Worm (Caenorhabditis elegans) whole organism, young adult: ENCODE data around the gene T09F5.1.

Source experiments
- C06A6.2 ChIP-seq: fragments of 200-800 bp; sonication (Bioruptor generic); conservative IDR thresholded peaks from 2 replicates; pipeline ENCODE4 v1.3.6; 2022; ENCODE audit warnings: missing genetic modification characterization, missing compliant biosample characterization
- F23B12.7 ChIP-seq: sonication (generic microtip); optimal IDR thresholded peaks from 2 replicates; lab custom pipeline; 2017; ENCODE audit warnings: missing genetic modification characterization, mild to moderate bottlenecking, missing compliant biosample characterization, antibody characterized with exemption, moderate library complexity; ENCODE audit not compliant: insufficient read depth
- F33H1.4 ChIP-seq: fragments of 200-800 bp; sonication (Bioruptor generic); IDR thresholded peaks from 2 replicates; pipeline ENCODE4 v1.3.6; 2022; ENCODE audit warnings: missing genetic modification reagents, missing genetic modification characterization, missing compliant biosample characterization
- F37B4.10 ChIP-seq: fragments of 200-800 bp; sonication (Bioruptor generic); IDR thresholded peaks from 2 replicates; pipeline ENCODE4 v1.3.6; 2022; ENCODE audit warnings: missing genetic modification characterization, missing compliant biosample characterization
- F49E8.2 ChIP-seq: sonication (generic microtip); optimal IDR thresholded peaks from 3 replicates; lab custom pipeline; 2017; ENCODE audit warnings: missing genetic modification characterization, mild to moderate bottlenecking, missing compliant biosample characterization, antibody characterized with exemption, moderate library complexity; ENCODE audit not compliant: insufficient read depth
- F55B11.4 ChIP-seq: sonication (generic microtip); optimal IDR thresholded peaks from 2 replicates; lab custom pipeline; 2016; ENCODE audit warnings: missing compliant biosample characterization, missing genetic modification characterization, borderline replicate concordance; ENCODE audit not compliant: insufficient read depth
- K11D2.4 ChIP-seq: fragments of 200-800 bp; sonication (Bioruptor generic); IDR thresholded peaks from 2 replicates; pipeline ENCODE4 v1.3.6; 2022; ENCODE audit warnings: missing genetic modification reagents, missing genetic modification characterization, missing compliant biosample characterization
- T26A5.8 ChIP-seq: sonication (generic microtip); optimal IDR thresholded peaks from 2 replicates; lab custom pipeline; 2016; ENCODE audit warnings: missing genetic modification characterization, missing compliant biosample characterization
- Y95B8A.8 ChIP-seq: fragments of 200-800 bp; sonication (Bioruptor generic); IDR thresholded peaks from 2 replicates; pipeline ENCODE4 v1.3.6; 2022; ENCODE audit warnings: missing genetic modification reagents, missing genetic modification characterization, missing compliant biosample characterization
- akir-1 ChIP-seq: fragments of 200-800 bp; sonication (Bioruptor generic); optimal IDR thresholded peaks from 2 replicates; lab custom pipeline; 2018; ENCODE audit warnings: mild to moderate bottlenecking, missing genetic modification characterization, moderate library complexity, missing compliant biosample characterization
- atf-7 ChIP-seq: sonication (generic microtip); optimal IDR thresholded peaks from 2 replicates; lab custom pipeline; 2017; ENCODE audit warnings: mild to moderate bottlenecking, missing genetic modification characterization, missing compliant biosample characterization
- ccch-3 ChIP-seq: fragments of 200-800 bp; sonication (Bioruptor generic); optimal IDR thresholded peaks from 2 replicates; lab custom pipeline; 2018; ENCODE audit warnings: mild to moderate bottlenecking, missing genetic modification characterization, missing compliant biosample characterization
- cebp-1 ChIP-seq, 2 experiments: fragments of 200-800 bp in 1 of 2; sonication (Bioruptor generic) in 1 of 2; sonication (generic microtip) in 1 of 2; IDR thresholded peaks in 1 of 2; optimal IDR thresholded peaks in 1 of 2; 2 replicates each; pipeline versions ENCODE4 v1.3.6 to Lab custom; 2017 to 2022; ENCODE audit warnings: missing compliant biosample characterization in 2 of 2, missing genetic modification characterization in 2 of 2, mild to moderate bottlenecking in 1 of 2, missing genetic modification reagents in 1 of 2, moderate library complexity in 1 of 2
- ceh-58 ChIP-seq: fragments of 200-800 bp; sonication (Bioruptor generic); IDR thresholded peaks from 2 replicates; pipeline ENCODE4 v1.3.6; 2022; ENCODE audit warnings: missing genetic modification characterization, missing compliant biosample characterization
- dox-1 ChIP-seq: fragments of 200-800 bp; sonication (Bioruptor generic); IDR thresholded peaks from 2 replicates; pipeline ENCODE4 v1.3.6; 2022; ENCODE audit warnings: missing genetic modification reagents, missing genetic modification characterization, missing compliant biosample characterization
- egl-44 ChIP-seq: fragments of 200-800 bp; sonication (Bioruptor generic); IDR thresholded peaks from 2 replicates; pipeline ENCODE4 v1.3.6; 2022; ENCODE audit warnings: missing genetic modification reagents, missing genetic modification characterization, missing compliant biosample characterization
- ekl-4 ChIP-seq: fragments of 200-800 bp; sonication (Bioruptor generic); IDR thresholded peaks from 2 replicates; pipeline ENCODE4 v1.3.6; 2022; ENCODE audit warnings: missing genetic modification reagents, missing genetic modification characterization, missing compliant biosample characterization
- fkh-3 ChIP-seq: sonication (generic microtip); optimal IDR thresholded peaks from 2 replicates; lab custom pipeline; 2016; ENCODE audit warnings: mild to moderate bottlenecking, missing genetic modification characterization, missing compliant biosample characterization
- hlh-26 ChIP-seq: fragments of 200-800 bp; sonication (Bioruptor generic); conservative IDR thresholded peaks from 2 replicates; pipeline ENCODE4 v1.3.6; 2022; ENCODE audit warnings: missing genetic modification reagents, missing genetic modification characterization, missing compliant biosample characterization
- hmg-1.2 ChIP-seq: fragments of 200-800 bp; sonication (Bioruptor generic); IDR thresholded peaks from 2 replicates; pipeline ENCODE4 v1.3.6; 2022; ENCODE audit warnings: missing genetic modification reagents, missing genetic modification characterization, missing compliant biosample characterization
- lin-54 ChIP-seq: fragments of 200-800 bp; sonication (Bioruptor generic); optimal IDR thresholded peaks from 2 replicates; lab custom pipeline; 2018; ENCODE audit warnings: mild to moderate bottlenecking, missing genetic modification characterization, missing compliant biosample characterization
- lsy-27 ChIP-seq: sonication (generic microtip); optimal IDR thresholded peaks from 2 replicates; lab custom pipeline; 2017; ENCODE audit warnings: missing genetic modification characterization, mild to moderate bottlenecking, missing compliant biosample characterization, antibody characterized with exemption, missing genotype, borderline replicate concordance; ENCODE audit not compliant: insufficient read depth
- madf-6 ChIP-seq: fragments of 200-800 bp; sonication (Bioruptor generic); IDR thresholded peaks from 2 replicates; pipeline ENCODE4 v1.3.6; 2022; ENCODE audit warnings: missing genetic modification reagents, missing genetic modification characterization, missing compliant biosample characterization
- mes-4 ChIP-seq: sonication (generic microtip); optimal IDR thresholded peaks from 2 replicates; lab custom pipeline; 2016; ENCODE audit warnings: missing genotype, missing genetic modification characterization, missing compliant biosample characterization
- mxl-1 ChIP-seq: sonication (generic microtip); optimal IDR thresholded peaks from 2 replicates; lab custom pipeline; 2016; ENCODE audit warnings: missing genetic modification characterization, missing compliant biosample characterization
- nfyb-1 ChIP-seq: fragments of 200-800 bp; sonication (Bioruptor generic); IDR thresholded peaks from 2 replicates; pipeline ENCODE4 v1.3.6; 2022; ENCODE audit warnings: missing genetic modification reagents, missing genetic modification characterization, missing compliant biosample characterization
- nhr-179 ChIP-seq: sonication (generic microtip); optimal IDR thresholded peaks from 2 replicates; lab custom pipeline; 2016; ENCODE audit warnings: mild to moderate bottlenecking, missing genetic modification characterization, missing compliant biosample characterization
- pbrm-1 ChIP-seq: fragments of 200-800 bp; sonication (Bioruptor generic); IDR thresholded peaks from 2 replicates; pipeline ENCODE4 v1.3.6; 2022; ENCODE audit warnings: missing genetic modification reagents, missing genetic modification characterization, missing compliant biosample characterization
- snpc-4 ChIP-seq, 5 experiments: fragments of 150-350 bp in 1 of 5; sonication (generic microtip) in 4 of 5; optimal IDR thresholded peaks; 2 replicates each; lab custom pipeline; 2014 to 2018; ENCODE audit warnings: missing genetic modification characterization in 5 of 5, missing biosample characterization in 3 of 5, antibody characterized with exemption in 2 of 5, mild to moderate bottlenecking in 2 of 5, missing compliant biosample characterization in 2 of 5, missing genotype in 2 of 5, moderate library complexity in 2 of 5, missing genetic modification reagents in 1 of 5
- somi-1 ChIP-seq: fragments of 200-800 bp; sonication (Bioruptor generic); optimal IDR thresholded peaks from 2 replicates; lab custom pipeline; 2018; ENCODE audit warnings: mild to moderate bottlenecking, missing genetic modification characterization, missing compliant biosample characterization
- sptf-2 ChIP-seq: fragments of 200-800 bp; sonication (Bioruptor generic); optimal IDR thresholded peaks from 2 replicates; lab custom pipeline; 2018; ENCODE audit warnings: mild to moderate bottlenecking, missing genetic modification characterization, missing compliant biosample characterization
- tbp1 ChIP-seq: fragments of 200-800 bp; sonication (Bioruptor generic); optimal IDR thresholded peaks from 2 replicates; lab custom pipeline; 2018; ENCODE audit warnings: mild to moderate bottlenecking, missing genetic modification characterization, missing compliant biosample characterization
- ztf-18 ChIP-seq: sonication (generic microtip); optimal IDR thresholded peaks from 2 replicates; lab custom pipeline; 2016; ENCODE audit warnings: missing genotype, mild to moderate bottlenecking, missing genetic modification characterization, missing compliant biosample characterization
- ztf-6 ChIP-seq: fragments of 200-800 bp; sonication (Bioruptor generic); IDR thresholded peaks from 2 replicates; pipeline ENCODE4 v1.3.6; 2022; ENCODE audit warnings: missing genetic modification reagents, missing genetic modification characterization, missing compliant biosample characterization

Gene T09F5.1

ce11 chrV:15148800-15149199 lies at the start of gene T09F5.1:
T09F5.1 (plus strand) TSS chrV:15149100.
- no peak for TF ChIP-seq F49E8.2 (tag; lab: Kevin White, UChicago)
- TF ChIP-seq nhr-179 (tag; lab: Kevin White, UChicago) = no peak
- no peak for TF ChIP-seq ceh-58 (GFP tag; lab: Robert Waterston, UW)
- no peak for TF ChIP-seq Y95B8A.8 (GFP tag; lab: Robert Waterston, UW)
- no peak for TF ChIP-seq ekl-4 (GFP tag; lab: Robert Waterston, UW)
- no peak for TF ChIP-seq ccch-3 (GFP tag; lab: Kevin White, UChicago)
- no peak for TF ChIP-seq sptf-2 (GFP tag; lab: Kevin White, UChicago)
- TF ChIP-seq ztf-18 (tag; lab: Kevin White, UChicago) = no peak
- no peak for TF ChIP-seq akir-1 (GFP tag; lab: Kevin White, UChicago)
- no peak for TF ChIP-seq dox-1 (GFP tag; lab: Robert Waterston, UW)
- TF ChIP-seq F37B4.10 (GFP tag; lab: Robert Waterston, UW) = no peak
- no peak for TF ChIP-seq ztf-6
- no peak for TF ChIP-seq hlh-26 (GFP tag; lab: Robert Waterston, UW)
- no peak for TF ChIP-seq somi-1
- TF ChIP-seq cebp-1 (GFP tag; IDR thresholded peaks at IDR 0.05; lab: Robert Waterston, UW) = no peak
- no peak for TF ChIP-seq cebp-1 (tag; optimal IDR thresholded peaks at IDR 0.05; lab: Kevin White, UChicago)
- no peak for TF ChIP-seq F23B12.7 (tag; lab: Kevin White, UChicago)
- TF ChIP-seq egl-44 = no peak

ce11 chrV:15099447-15099846 lies 49.5 kb upstream of the T09F5.1 start, which contains the start of gene C01G10.1:
C01G10.1 (plus strand) TSS chrV:15099747.
- TF ChIP-seq akir-1 (GFP tag; lab: Kevin White, UChicago) (no peak), lsy-27 (tag; lab: Kevin White, UChicago) (no peak), hmg-1.2 (no peak), mes-4 (tag; lab: Kevin White, UChicago) (no peak), C06A6.2 (no peak), lin-54 (GFP tag; lab: Kevin White, UChicago) (no peak), K11D2.4 (GFP tag; lab: Robert Waterston, UW) (no peak), snpc-4 (GFP tag; optimal IDR thresholded peaks at IDR 0.05; lab: Kevin White, UChicago) (no peak), snpc-4 (tag; optimal IDR thresholded peaks at IDR 0.05; lab: Kevin White, UChicago) (no peak), ztf-18 (tag; lab: Kevin White, UChicago) (no peak), F33H1.4 (GFP tag; lab: Robert Waterston, UW) (no peak), madf-6 (no peak), nfyb-1 (GFP tag; lab: Robert Waterston, UW) (no peak), atf-7 (no peak), pbrm-1 (GFP tag; lab: Robert Waterston, UW) (no peak), F55B11.4 (tag; lab: Kevin White, UChicago) (no peak), tbp1 (GFP tag; lab: Kevin White, UChicago) (no peak), T26A5.8 (tag; lab: Kevin White, UChicago) (no peak), mxl-1 (tag; lab: Kevin White, UChicago) (no peak), fkh-3 (tag; lab: Kevin White, UChicago) (no peak)
